Fruit fly (Drosophila melanogaster) whole organism, pupa: ENCODE data around the gene Prx1.
A peak's percentile ranks its signal among the peaks of the same experiment; 100 is the strongest.

Experiments used
- CG14655 ChIP-seq: fragments of 200-800 bp; sonication (Bioruptor generic); optimal IDR thresholded peaks from 3 replicates; lab custom pipeline; 2017; ENCODE audit warnings: mild to moderate bottlenecking, missing biosample characterization, missing genetic modification reagents, missing genetic modification characterization
- EcR ChIP-seq: fragments of 200-800 bp; sonication (Bioruptor generic); optimal IDR thresholded peaks from 3 replicates; lab custom pipeline; 2019; ENCODE audit warnings: missing biosample characterization, missing genetic modification characterization, mild to moderate bottlenecking, moderate library complexity, missing genetic modification reagents
- Snoo ChIP-seq: fragments of 200-800 bp; sonication (Bioruptor generic); optimal IDR thresholded peaks from 3 replicates; lab custom pipeline; 2017; ENCODE audit warnings: missing biosample characterization, mild to moderate bottlenecking, missing genetic modification characterization, inconsistent platforms

- TF ChIP-seq EcR (peak; percentile 94), CG14655 (peak; percentile 26), Snoo (tag; lab: Kevin White, UChicago) (no peak)
Measured at dm6 chr3L:15234233-15234778, 26.7 kb downstream of the Prx1 start.
